Worm (Caenorhabditis elegans) whole organism, late embryonic: ENCODE results near the gene rpn-1.

Experiments
- T23F11.4 ChIP-seq: fragments of 200-800 bp; sonication (Bioruptor generic); optimal IDR thresholded peaks from 2 replicates; lab custom pipeline; 2018; ENCODE audit warnings: mild to moderate bottlenecking, missing genetic modification characterization, missing compliant biosample characterization
- nhr-232 ChIP-seq: sonication (generic microtip); optimal IDR thresholded peaks from 2 replicates; lab custom pipeline; 2016; ENCODE audit warnings: missing genetic modification characterization, missing compliant biosample characterization
- npax-4 ChIP-seq: sonication (generic microtip); optimal IDR thresholded peaks from 2 replicates; lab custom pipeline; 2016; ENCODE audit warnings: missing genetic modification characterization, missing compliant biosample characterization
- pat-9 ChIP-seq: fragments of 200-800 bp; sonication (Bioruptor generic); optimal IDR thresholded peaks from 2 replicates; lab custom pipeline; 2018; ENCODE audit warnings: mild to moderate bottlenecking, missing genetic modification characterization, moderate library complexity, missing compliant biosample characterization
- pqm-1 ChIP-seq: sonication (generic microtip); optimal IDR thresholded peaks from 2 replicates; lab custom pipeline; 2016; ENCODE audit warnings: missing genetic modification characterization, missing compliant biosample characterization
- unc-86 ChIP-seq: sonication (generic microtip); optimal IDR thresholded peaks from 2 replicates; lab custom pipeline; 2016; ENCODE audit warnings: missing genetic modification characterization, missing compliant biosample characterization

- TF ChIP-seq npax-4 (tag; lab: Kevin White, UChicago) (no peak), nhr-232 (tag; lab: Kevin White, UChicago) (no peak), unc-86 (tag; lab: Kevin White, UChicago) (no peak), T23F11.4 (GFP tag; lab: Kevin White, UChicago) (no peak), pqm-1 (tag; lab: Kevin White, UChicago) (no peak), pat-9 (tag; lab: Kevin White, UChicago) (no peak)
Observed at ce11 chrIV:6912851-6913588, 3.3 kb upstream of the rpn-1 start, which contains the start of gene T22D1.3.
